Fruit fly (Drosophila melanogaster) whole organism, embryonic: ENCODE data around the gene CG12115.
A peak's percentile ranks its signal among the peaks of the same experiment; 100 is the strongest.

Experiments
- BtbVII ChIP-seq: fragments of 200-800 bp; sonication (Bioruptor generic); optimal IDR thresholded peaks from 3 replicates; lab custom pipeline; 2017; ENCODE audit warnings: missing biosample characterization, mild to moderate bottlenecking, missing genetic modification characterization
- CG10267 ChIP-seq: fragments of 200-800 bp; sonication (Bioruptor generic); optimal IDR thresholded peaks from 2 replicates; lab custom pipeline; 2018; ENCODE audit warnings: missing biosample characterization, mild to moderate bottlenecking, missing genetic modification characterization, moderate library complexity
- CG11696 ChIP-seq: fragments of 200-800 bp; sonication (Bioruptor generic); IDR thresholded peaks from 2 replicates; pipeline ENCODE4 v1.3.6; 2022; ENCODE audit warnings: missing biosample characterization, missing genetic modification characterization
- CG12391 ChIP-seq: fragments of 200-800 bp; sonication (Bioruptor generic); optimal IDR thresholded peaks from 3 replicates; lab custom pipeline; 2018; ENCODE audit warnings: missing biosample characterization, mild to moderate bottlenecking, missing genetic modification characterization, moderate library complexity
- CG12659 ChIP-seq: fragments of 200-800 bp; sonication (Bioruptor generic); optimal IDR thresholded peaks from 3 replicates; lab custom pipeline; 2017; ENCODE audit warnings: mild to moderate bottlenecking, missing biosample characterization, missing genetic modification reagents, missing genetic modification characterization
- CG14710 ChIP-seq: fragments of 200-800 bp; sonication (Bioruptor generic); optimal IDR thresholded peaks from 3 replicates; lab custom pipeline; 2019; ENCODE audit warnings: missing biosample characterization, mild to moderate bottlenecking, missing genetic modification characterization, moderate library complexity
- CG15479 ChIP-seq: fragments of 200-800 bp; sonication (Bioruptor generic); optimal IDR thresholded peaks from 3 replicates; lab custom pipeline; 2019; ENCODE audit warnings: missing biosample characterization, mild to moderate bottlenecking, missing genetic modification characterization, moderate library complexity
- CG15514 ChIP-seq: fragments of 200-800 bp; sonication (Bioruptor generic); optimal IDR thresholded peaks from 3 replicates; lab custom pipeline; 2017; ENCODE audit warnings: missing biosample characterization, missing genetic modification characterization, mild to moderate bottlenecking, moderate library complexity, missing genetic modification reagents
- CG17829 ChIP-seq: fragments of 200-800 bp; optimal IDR thresholded peaks from 2 replicates; lab custom pipeline; 2019; ENCODE audit warnings: missing biosample characterization, mild to moderate bottlenecking, missing genetic modification characterization, moderate library complexity
- CG2116 ChIP-seq: fragments of 200-800 bp; sonication (Bioruptor generic); optimal IDR thresholded peaks from 3 replicates; lab custom pipeline; 2018; ENCODE audit warnings: missing biosample characterization, mild to moderate bottlenecking, missing genetic modification characterization
- CG2120 ChIP-seq: fragments of 200-800 bp; sonication (Bioruptor generic); optimal IDR thresholded peaks from 3 replicates; lab custom pipeline; 2016; ENCODE audit warnings: missing biosample characterization, missing genetic modification characterization
- CG2712 ChIP-seq: fragments of 200-800 bp; optimal IDR thresholded peaks from 3 replicates; lab custom pipeline; 2019; ENCODE audit warnings: missing biosample characterization, mild to moderate bottlenecking, missing genetic modification characterization, moderate library complexity
- CG30020 ChIP-seq: fragments of 200-800 bp; optimal IDR thresholded peaks from 2 replicates; lab custom pipeline; 2019; ENCODE audit warnings: missing biosample characterization, mild to moderate bottlenecking, missing genetic modification characterization, moderate library complexity
- CG4617 ChIP-seq: fragments of 200-800 bp; sonication (Bioruptor generic); optimal IDR thresholded peaks from 3 replicates; lab custom pipeline; 2016; ENCODE audit warnings: missing biosample characterization, missing genetic modification characterization, borderline replicate concordance
- CG7372 ChIP-seq: fragments of 200-800 bp; sonication (Bioruptor generic); IDR thresholded peaks from 2 replicates; pipeline ENCODE4 v1.3.6; 2022; ENCODE audit warnings: missing biosample characterization, missing genetic modification characterization
- CG8089 ChIP-seq: fragments of 200-800 bp; sonication (Bioruptor generic); optimal IDR thresholded peaks from 3 replicates; lab custom pipeline; 2016; ENCODE audit warnings: missing biosample characterization, missing genetic modification characterization
- CG8924 ChIP-seq: fragments of 200-800 bp; optimal IDR thresholded peaks from 3 replicates; lab custom pipeline; 2019; ENCODE audit warnings: missing biosample characterization, mild to moderate bottlenecking, missing genetic modification characterization, moderate library complexity
- CG9727 ChIP-seq: fragments of 200-800 bp; sonication (Bioruptor generic); optimal IDR thresholded peaks from 3 replicates; lab custom pipeline; 2017; ENCODE audit warnings: missing biosample characterization, mild to moderate bottlenecking, missing genetic modification characterization
- CG9797 ChIP-seq: fragments of 200-800 bp; sonication (Bioruptor generic); optimal IDR thresholded peaks from 3 replicates; lab custom pipeline; 2018; ENCODE audit warnings: missing biosample characterization, mild to moderate bottlenecking, missing genetic modification characterization
- CHES-1-like ChIP-seq: fragments of 200-800 bp; sonication (Bioruptor generic); optimal IDR thresholded peaks from 2 replicates; lab custom pipeline; 2016; ENCODE audit warnings: missing biosample characterization, missing genetic modification characterization
- CTCF ChIP-seq: fragments of 200-800 bp; sonication (Bioruptor generic); optimal IDR thresholded peaks from 2 replicates; lab custom pipeline; 2017; ENCODE audit warnings: missing biosample characterization, mild to moderate bottlenecking, missing genetic modification characterization, moderate library complexity
- CkIIα-i1 ChIP-seq: fragments of 200-800 bp; sonication (Bioruptor generic); IDR thresholded peaks from 2 replicates; pipeline ENCODE4 v1.3.6; 2022; ENCODE audit warnings: missing biosample characterization, missing genetic modification characterization
- Dp ChIP-seq: fragments of 200-800 bp; sonication (Bioruptor generic); optimal IDR thresholded peaks from 2 replicates; lab custom pipeline; 2018; ENCODE audit warnings: missing biosample characterization, mild to moderate bottlenecking, missing genetic modification characterization, moderate library complexity
- E2f2 ChIP-seq: fragments of 200-800 bp; sonication (Bioruptor generic); IDR thresholded peaks from 2 replicates; pipeline ENCODE4 v1.3.6; 2022; ENCODE audit warnings: missing biosample characterization, missing genetic modification characterization
- Ets97D ChIP-seq: fragments of 200-800 bp; sonication (Bioruptor generic); optimal IDR thresholded peaks from 3 replicates; lab custom pipeline; 2016; ENCODE audit warnings: missing biosample characterization, missing genetic modification characterization
- HmgZ ChIP-seq: fragments of 200-800 bp; sonication (Bioruptor generic); optimal IDR thresholded peaks from 2 replicates; lab custom pipeline; 2018; ENCODE audit warnings: missing biosample characterization, mild to moderate bottlenecking, missing genetic modification characterization
- MTF-1 ChIP-seq: fragments of 200-800 bp; sonication (Bioruptor generic); optimal IDR thresholded peaks from 2 replicates; lab custom pipeline; 2018; ENCODE audit warnings: missing biosample characterization, mild to moderate bottlenecking, missing genetic modification characterization, borderline replicate concordance
- NfI ChIP-seq: fragments of 200-800 bp; sonication (Bioruptor generic); optimal IDR thresholded peaks from 3 replicates; lab custom pipeline; 2018; ENCODE audit warnings: missing biosample characterization, mild to moderate bottlenecking, missing genetic modification characterization, moderate library complexity
- Sin3A ChIP-seq: fragments of >200 bp; optimal IDR thresholded peaks from 2 replicates; lab custom pipeline; 2018
- Sry-δ ChIP-seq: fragments of 200-800 bp; sonication (Bioruptor generic); optimal IDR thresholded peaks from 2 replicates; lab custom pipeline; 2016; ENCODE audit warnings: missing biosample characterization, missing genetic modification characterization
- Stat92E ChIP-seq, 3 experiments: fragments of >200 bp in 2 of 3; fragments of 200-800 bp in 1 of 3; sonication (Bioruptor generic) in 1 of 3; optimal IDR thresholded peaks; 2 replicates each; lab custom pipeline; 2017 to 2019; ENCODE audit warnings: missing biosample characterization in 3 of 3, missing genetic modification characterization in 3 of 3, mild to moderate bottlenecking in 1 of 3, moderate library complexity in 1 of 3
- ac ChIP-seq: fragments of 200-800 bp; sonication (Bioruptor generic); optimal IDR thresholded peaks from 3 replicates; lab custom pipeline; 2017; ENCODE audit warnings: missing biosample characterization, mild to moderate bottlenecking, missing genetic modification characterization
- chif ChIP-seq, 2 experiments: fragments of 200-800 bp; sonication (Bioruptor generic); optimal IDR thresholded peaks; 3 replicates each; lab custom pipeline; 2016; ENCODE audit warnings: missing biosample characterization in 2 of 2, missing genetic modification characterization in 2 of 2
- dm ChIP-seq: fragments of 200-800 bp; sonication (Bioruptor generic); optimal IDR thresholded peaks from 3 replicates; lab custom pipeline; 2016; ENCODE audit warnings: missing biosample characterization, missing genetic modification characterization
- gfzf ChIP-seq: fragments of 200-800 bp; sonication (Bioruptor generic); optimal IDR thresholded peaks from 2 replicates; lab custom pipeline; 2016; ENCODE audit warnings: missing biosample characterization, mild to moderate bottlenecking, missing genetic modification characterization, moderate library complexity
- grau ChIP-seq: fragments of 200-800 bp; optimal IDR thresholded peaks from 3 replicates; lab custom pipeline; 2019; ENCODE audit warnings: missing biosample characterization, mild to moderate bottlenecking, missing genetic modification characterization, moderate library complexity
- grn ChIP-seq: fragments of 200-800 bp; sonication (Bioruptor generic); optimal IDR thresholded peaks from 3 replicates; lab custom pipeline; 2017; ENCODE audit warnings: missing biosample characterization, missing genetic modification characterization
- nmo ChIP-seq: fragments of 200-800 bp; sonication (Bioruptor generic); optimal IDR thresholded peaks from 2 replicates; lab custom pipeline; 2018; ENCODE audit warnings: missing biosample characterization, mild to moderate bottlenecking, missing genetic modification characterization, moderate library complexity
- phol ChIP-seq: fragments of 200-800 bp; sonication (Bioruptor generic); optimal IDR thresholded peaks from 3 replicates; lab custom pipeline; 2018; ENCODE audit warnings: missing biosample characterization, mild to moderate bottlenecking, missing genetic modification characterization, moderate library complexity
- pzg ChIP-seq: fragments of 200-800 bp; sonication (Bioruptor generic); optimal IDR thresholded peaks from 3 replicates; lab custom pipeline; 2018; ENCODE audit warnings: missing biosample characterization, mild to moderate bottlenecking, missing genetic modification characterization, moderate library complexity
- row ChIP-seq: fragments of 200-800 bp; sonication (Bioruptor generic); IDR thresholded peaks from 3 replicates; pipeline ENCODE4 v1.3.6; 2022; ENCODE audit warnings: missing biosample characterization, missing genetic modification characterization
- sens ChIP-seq: fragments of 200-800 bp; sonication (Bioruptor generic); peaks from one replicate; lab custom pipeline; 2016; ENCODE audit warnings: missing biosample characterization, missing genetic modification characterization
- sim ChIP-seq: fragments of 200-800 bp; sonication (Bioruptor generic); IDR thresholded peaks from 2 replicates; pipeline ENCODE4 v1.3.6; 2022; ENCODE audit warnings: missing biosample characterization, missing genetic modification characterization
- slou ChIP-seq: fragments of 200-800 bp; sonication (Bioruptor generic); optimal IDR thresholded peaks from 3 replicates; lab custom pipeline; 2016; ENCODE audit warnings: missing biosample characterization, missing genetic modification characterization
- stwl ChIP-seq: fragments of 200-800 bp; sonication (Bioruptor generic); optimal IDR thresholded peaks from 3 replicates; lab custom pipeline; 2018; ENCODE audit warnings: missing biosample characterization, mild to moderate bottlenecking, missing genetic modification characterization, moderate library complexity
- sug ChIP-seq: fragments of 200-800 bp; optimal IDR thresholded peaks from 2 replicates; lab custom pipeline; 2019; ENCODE audit warnings: missing biosample characterization, mild to moderate bottlenecking, missing genetic modification characterization, moderate library complexity
- trem ChIP-seq: fragments of 200-800 bp; optimal IDR thresholded peaks from 3 replicates; lab custom pipeline; 2019; ENCODE audit warnings: missing biosample characterization, mild to moderate bottlenecking, missing genetic modification characterization, moderate library complexity
- vnd ChIP-seq: fragments of 200-800 bp; sonication (Bioruptor generic); IDR thresholded peaks from 3 replicates; pipeline ENCODE4 v1.3.6; 2022; ENCODE audit warnings: missing biosample characterization, missing genetic modification characterization; ENCODE audit not compliant: partially characterized antibody

The CG12115 gene

dm6 chrX:9152127-9152598 is 38.2 kb downstream of the CG12115 start (continued):
- TF ChIP-seq chif (GFP tag; optimal IDR thresholded peaks at IDR 0.05; lab: Kevin White, UChicago) = peak in 1 of 2 experiments; percentile 13
- peak; percentile 30 for TF ChIP-seq CG9727
- peak; percentile 14 for TF ChIP-seq CG8089
- peak; percentile 63 for TF ChIP-seq CG15514
- TF ChIP-seq sim = peak; percentile 23; the same call in 1 of the 2 replicates
- peak; percentile 9 for TF ChIP-seq slou (GFP tag; lab: Kevin White, UChicago)

- peak; percentile 78 for TF ChIP-seq CG9797
- peak in 1 of 3 experiments; percentile 48 for TF ChIP-seq Stat92E (GFP tag; optimal IDR thresholded peaks at IDR 0.05; lab: Kevin White, UChicago)
- TF ChIP-seq vnd (GFP tag; lab: Robert Waterston, UW) = no peak
- TF ChIP-seq Ets97D = peak; percentile 36
- TF ChIP-seq CG2120 = peak; percentile 9
- peak; percentile 27 for TF ChIP-seq CG8924 (tag; lab: Kevin White, UChicago)
- TF ChIP-seq CG11696 (GFP tag; lab: Robert Waterston, UW) = no peak
- TF ChIP-seq CTCF (GFP tag; lab: Kevin White, UChicago) = peak; percentile 17
- TF ChIP-seq row (GFP tag; lab: Robert Waterston, UW) = peak; percentile 25; the same call in 1 of the 3 replicates
- no peak for TF ChIP-seq dm (GFP tag; lab: Kevin White, UChicago)
- peak; percentile 42 for TF ChIP-seq CG2712 (tag; lab: Kevin White, UChicago)
- TF ChIP-seq chif (GFP tag; optimal IDR thresholded peaks at IDR 0.05; lab: Kevin White, UChicago) = no peak
- no peak for TF ChIP-seq CG7372 (GFP tag; lab: Robert Waterston, UW)
- TF ChIP-seq CHES-1-like (GFP tag; lab: Kevin White, UChicago) = peak; percentile 50
- TF ChIP-seq CG10267 (tag; lab: Kevin White, UChicago) = peak; percentile 84
- peak; percentile 59 for TF ChIP-seq CG14710
- peak; percentile 21 for TF ChIP-seq CG12391 (tag; lab: Kevin White, UChicago)
- TF ChIP-seq nmo (GFP tag; lab: Kevin White, UChicago) = peak; percentile 38
- peak; percentile 21; the same call in 1 of the 2 replicates for TF ChIP-seq E2f2 (GFP tag; lab: Robert Waterston, UW)
- peak; percentile 99 for TF ChIP-seq trem (tag; lab: Kevin White, UChicago)
- no peak for TF ChIP-seq CkIIα-i1 (GFP tag; lab: Robert Waterston, UW)
- TF ChIP-seq sens = peak; percentile 90
- TF ChIP-seq CG15514 = peak; percentile 12
- no peak for TF ChIP-seq BtbVII
- no peak for TF ChIP-seq grn (GFP tag; lab: Kevin White, UChicago)
- peak; percentile 22 for TF ChIP-seq Dp (GFP tag; lab: Kevin White, UChicago)
- TF ChIP-seq ac (GFP tag; lab: Kevin White, UChicago) = no peak
- TF ChIP-seq grau (tag; lab: Kevin White, UChicago) = peak; percentile 19
- TF ChIP-seq CG12659 (GFP tag; lab: Kevin White, UChicago) = peak; percentile 64
- TF ChIP-seq stwl (tag; lab: Kevin White, UChicago) = peak; percentile 27
- peak; percentile 35 for TF ChIP-seq CG30020 (tag; lab: Kevin White, UChicago)
- TF ChIP-seq NfI (GFP tag; lab: Kevin White, UChicago) = no peak
- peak; percentile 85 for TF ChIP-seq gfzf (GFP tag; lab: Kevin White, UChicago)
- no peak for TF ChIP-seq MTF-1 (GFP tag; lab: Kevin White, UChicago)
- TF ChIP-seq Sin3A (lab: Kevin White, UChicago) = peak; percentile 16
- peak; percentile 23 for TF ChIP-seq Sry-δ (GFP tag; lab: Kevin White, UChicago)
- peak; percentile 96 for TF ChIP-seq phol
- peak; percentile 48 for TF ChIP-seq pzg (GFP tag; lab: Kevin White, UChicago)
- TF ChIP-seq CG2116 (GFP tag; lab: Kevin White, UChicago) = peak; percentile 22
- peak; percentile 7 for TF ChIP-seq sug (tag; lab: Kevin White, UChicago)
- TF ChIP-seq HmgZ (tag; lab: Kevin White, UChicago) = peak; percentile 18
- peak; percentile 22 for TF ChIP-seq CG4617 (GFP tag; lab: Kevin White, UChicago)
- TF ChIP-seq CG15479 (GFP tag; lab: Kevin White, UChicago) = no peak
- peak; percentile 19 for TF ChIP-seq CG17829 (tag; lab: Kevin White, UChicago)
Observed at dm6 chrX:9148989-9149522, 41.3 kb downstream of the CG12115 start, which contains the start of the genes fh and Bap111. Gene fh (minus strand): TSS chrX:9149071. Gene Bap111 (plus strand): TSS chrX:9149309.
